Worm (Caenorhabditis elegans) whole organism, L1 larva: ENCODE results near the gene T09A5.14.

Experiments used
- C04F5.9 ChIP-seq: sonication (generic microtip); optimal IDR thresholded peaks from 2 replicates; lab custom pipeline; 2016; ENCODE audit warnings: missing genetic modification characterization, missing compliant biosample characterization
- C16A3.4 ChIP-seq: fragments of 150-350 bp; optimal IDR thresholded peaks from 2 replicates; lab custom pipeline; 2014; ENCODE audit warnings: missing biosample characterization, missing genetic modification characterization
- C34B4.2 ChIP-seq: sonication (generic microtip); optimal IDR thresholded peaks from 2 replicates; lab custom pipeline; 2017; ENCODE audit warnings: mild to moderate bottlenecking, missing genetic modification characterization, missing compliant biosample characterization
- F16B12.6 ChIP-seq: fragments of 150-350 bp; optimal IDR thresholded peaks from 2 replicates; lab custom pipeline; 2014; ENCODE audit warnings: missing biosample characterization, missing genetic modification characterization
- ama-1 ChIP-seq: fragments of 150-350 bp; optimal IDR thresholded peaks from 2 replicates; lab custom pipeline; 2014
- ceh-63 ChIP-seq: fragments of 200-800 bp; sonication (Bioruptor generic); optimal IDR thresholded peaks from 2 replicates; lab custom pipeline; 2018; ENCODE audit warnings: mild to moderate bottlenecking, missing genetic modification characterization, missing compliant biosample characterization
- ceh-8 ChIP-seq: fragments of 200-800 bp; sonication (Bioruptor generic); optimal IDR thresholded peaks from 2 replicates; lab custom pipeline; 2018; ENCODE audit warnings: mild to moderate bottlenecking, missing genetic modification characterization, moderate library complexity, missing compliant biosample characterization
- ceh-82 ChIP-seq, 3 experiments: fragments of 150-350 bp in 1 of 3; sonication (generic microtip) in 2 of 3; optimal IDR thresholded peaks; 2 replicates each; lab custom pipeline; 2014 to 2017; ENCODE audit warnings: missing biosample characterization in 3 of 3, missing genetic modification characterization in 3 of 3
- ceh-88 ChIP-seq: fragments of 200-800 bp; sonication (Bioruptor generic); IDR thresholded peaks from 2 replicates; pipeline ENCODE4 v1.3.6; 2022; ENCODE audit warnings: missing genetic modification characterization, missing compliant biosample characterization
- ceh-90 ChIP-seq: sonication (generic microtip); optimal IDR thresholded peaks from 2 replicates; lab custom pipeline; 2016; ENCODE audit warnings: missing genetic modification characterization, missing compliant biosample characterization
- ces-1 ChIP-seq: fragments of 150-350 bp; optimal IDR thresholded peaks from 2 replicates; lab custom pipeline; 2014; ENCODE audit warnings: missing biosample characterization, missing genetic modification reagents, missing genetic modification characterization
- efl-3 ChIP-seq: fragments of 200-800 bp; sonication (Bioruptor generic); optimal IDR thresholded peaks from 2 replicates; lab custom pipeline; 2018; ENCODE audit warnings: mild to moderate bottlenecking, missing genetic modification characterization, missing compliant biosample characterization
- elt-2 ChIP-seq: sonication (generic microtip); optimal IDR thresholded peaks from 2 replicates; lab custom pipeline; 2016; ENCODE audit warnings: missing genetic modification characterization, mild to moderate bottlenecking, inconsistent platforms, missing compliant biosample characterization, missing genetic modification reagents
- ets-5 ChIP-seq: fragments of 200-800 bp; sonication (Bioruptor generic); IDR thresholded peaks from 2 replicates; pipeline ENCODE4 v1.3.6; 2022; ENCODE audit warnings: missing genetic modification characterization, missing compliant biosample characterization
- fkh-10 ChIP-seq: sonication (generic microtip); optimal IDR thresholded peaks from 2 replicates; lab custom pipeline; 2017; ENCODE audit warnings: missing biosample characterization, missing genetic modification reagents, missing genetic modification characterization
- fkh-8 ChIP-seq: sonication (generic microtip); optimal IDR thresholded peaks from 2 replicates; lab custom pipeline; 2016; ENCODE audit warnings: mild to moderate bottlenecking, missing genetic modification characterization, missing compliant biosample characterization
- fos-1 ChIP-seq: fragments of 150-350 bp; optimal IDR thresholded peaks from 2 replicates; lab custom pipeline; 2014; ENCODE audit warnings: missing biosample characterization, missing genetic modification characterization
- hlh-17 ChIP-seq: fragments of 200-800 bp; sonication (Bioruptor generic); optimal IDR thresholded peaks from 2 replicates; lab custom pipeline; 2018; ENCODE audit warnings: missing genetic modification characterization, mild to moderate bottlenecking, missing compliant biosample characterization, moderate library complexity, borderline replicate concordance
- hlh-4 ChIP-seq: sonication (generic microtip); optimal IDR thresholded peaks from 2 replicates; lab custom pipeline; 2016; ENCODE audit warnings: mild to moderate bottlenecking, missing genetic modification characterization, missing compliant biosample characterization
- hpl-2 ChIP-seq: fragments of 150-350 bp; optimal IDR thresholded peaks from 2 replicates; lab custom pipeline; 2014; ENCODE audit warnings: missing biosample characterization, missing genetic modification reagents, missing genetic modification characterization
- irx-1 ChIP-seq: sonication (generic microtip); optimal IDR thresholded peaks from 2 replicates; lab custom pipeline; 2016; ENCODE audit warnings: missing genetic modification characterization, missing compliant biosample characterization
- isw-1 ChIP-seq: fragments of 200-800 bp; sonication (Bioruptor generic); IDR thresholded peaks from 2 replicates; pipeline ENCODE4 v1.3.6; 2022; ENCODE audit warnings: missing genetic modification characterization, missing compliant biosample characterization
- lin-14 ChIP-seq: fragments of 200-800 bp; sonication (Bioruptor generic); optimal IDR thresholded peaks from 2 replicates; lab custom pipeline; 2018; ENCODE audit warnings: mild to moderate bottlenecking, missing genetic modification characterization, moderate library complexity, missing compliant biosample characterization
- lin-15B ChIP-seq: fragments of 150-350 bp; sonication (generic microtip); optimal IDR thresholded peaks from 3 replicates; lab custom pipeline; 2014; ENCODE audit warnings: missing biosample characterization, missing genetic modification characterization
- lin-35 ChIP-seq, 2 experiments: fragments of 150-350 bp; optimal IDR thresholded peaks; 2 replicates each; lab custom pipeline; 2014; ENCODE audit warnings: missing biosample characterization in 2 of 2, missing genetic modification characterization in 2 of 2, missing genetic modification reagents in 2 of 2
- lir-3 ChIP-seq: sonication (generic microtip); optimal IDR thresholded peaks from 2 replicates; lab custom pipeline; 2016; ENCODE audit warnings: mild to moderate bottlenecking, missing genetic modification characterization, moderate library complexity, missing compliant biosample characterization; ENCODE audit not compliant: poor library complexity
- lsy-2 ChIP-seq, 2 experiments: fragments of 150-350 bp; optimal IDR thresholded peaks; 2 replicates each; lab custom pipeline; 2014; ENCODE audit warnings: missing biosample characterization in 2 of 2, missing genetic modification characterization in 2 of 2
- mef-2 ChIP-seq: fragments of 150-350 bp; optimal IDR thresholded peaks from 2 replicates; lab custom pipeline; 2014; ENCODE audit warnings: missing biosample characterization, missing genetic modification characterization
- mep-1 ChIP-seq: fragments of 150-350 bp; optimal IDR thresholded peaks from 2 replicates; lab custom pipeline; 2014; ENCODE audit warnings: missing biosample characterization, missing genetic modification characterization
- nhr-11 ChIP-seq: fragments of 150-350 bp; optimal IDR thresholded peaks from 2 replicates; lab custom pipeline; 2014; ENCODE audit warnings: missing biosample characterization, missing genetic modification characterization
- nhr-19 ChIP-seq: fragments of 200-800 bp; sonication (Bioruptor generic); conservative IDR thresholded peaks from 2 replicates; pipeline ENCODE4 v1.3.6; 2022; ENCODE audit warnings: missing genetic modification characterization, missing compliant biosample characterization
- nhr-20 ChIP-seq: sonication (generic microtip); optimal IDR thresholded peaks from 2 replicates; lab custom pipeline; 2016; ENCODE audit warnings: mild to moderate bottlenecking, missing genetic modification characterization, missing compliant biosample characterization
- nhr-28 ChIP-seq: fragments of 150-350 bp; optimal IDR thresholded peaks from 2 replicates; lab custom pipeline; 2014; ENCODE audit warnings: missing biosample characterization, missing genetic modification characterization
- nhr-47 ChIP-seq: sonication (generic microtip); optimal IDR thresholded peaks from 2 replicates; lab custom pipeline; 2016; ENCODE audit warnings: mild to moderate bottlenecking, missing genetic modification characterization, moderate library complexity, missing compliant biosample characterization
- nhr-71 ChIP-seq: sonication (generic microtip); optimal IDR thresholded peaks from 2 replicates; lab custom pipeline; 2016; ENCODE audit warnings: mild to moderate bottlenecking, missing genetic modification characterization, moderate library complexity, missing compliant biosample characterization
- nhr-77 ChIP-seq: fragments of 150-350 bp; optimal IDR thresholded peaks from 2 replicates; lab custom pipeline; 2014; ENCODE audit warnings: missing biosample characterization, missing genetic modification characterization
- nhr-84 ChIP-seq: sonication (generic microtip); optimal IDR thresholded peaks from 2 replicates; lab custom pipeline; 2017; ENCODE audit warnings: missing biosample characterization, missing genetic modification characterization
- nhr-85 ChIP-seq: sonication (generic microtip); peaks from one replicate; lab custom pipeline; 2016; ENCODE audit warnings: missing genetic modification characterization, inconsistent platforms, missing compliant biosample characterization
- nhr-90 ChIP-seq: sonication (generic microtip); optimal IDR thresholded peaks from 2 replicates; lab custom pipeline; 2016; ENCODE audit warnings: mild to moderate bottlenecking, missing genetic modification characterization, missing compliant biosample characterization; ENCODE audit not compliant: poor library complexity
- pqm-1 ChIP-seq: sonication (generic microtip); optimal IDR thresholded peaks from 3 replicates; lab custom pipeline; 2017; ENCODE audit warnings: missing biosample characterization, missing genetic modification characterization
- skn-1 ChIP-seq: fragments of 150-350 bp; optimal IDR thresholded peaks from 2 replicates; lab custom pipeline; 2014; ENCODE audit warnings: missing biosample characterization, missing genetic modification characterization
- snpc-4 ChIP-seq: fragments of 150-350 bp; optimal IDR thresholded peaks from 2 replicates; lab custom pipeline; 2014; ENCODE audit warnings: missing biosample characterization, missing genetic modification characterization
- snu-23 ChIP-seq: sonication (generic microtip); optimal IDR thresholded peaks from 2 replicates; lab custom pipeline; 2016; ENCODE audit warnings: missing genetic modification characterization, missing compliant biosample characterization
- sox-4 ChIP-seq: sonication (generic microtip); optimal IDR thresholded peaks from 2 replicates; lab custom pipeline; 2016; ENCODE audit warnings: missing genetic modification characterization, missing compliant biosample characterization
- sup-37 ChIP-seq: fragments of 200-800 bp; sonication (Bioruptor generic); optimal IDR thresholded peaks from 2 replicates; lab custom pipeline; 2018; ENCODE audit warnings: mild to moderate bottlenecking, missing genetic modification characterization, missing compliant biosample characterization
- swsn-7 ChIP-seq: sonication (generic microtip); optimal IDR thresholded peaks from 2 replicates; lab custom pipeline; 2016; ENCODE audit warnings: missing genetic modification characterization, missing compliant biosample characterization
- tbx-2 ChIP-seq: sonication (generic microtip); optimal IDR thresholded peaks from 2 replicates; lab custom pipeline; 2016; ENCODE audit warnings: missing genetic modification characterization, missing compliant biosample characterization
- tlp-1 ChIP-seq: fragments of 150-350 bp; optimal IDR thresholded peaks from 2 replicates; lab custom pipeline; 2014; ENCODE audit warnings: missing biosample characterization, missing genetic modification characterization
- unc-130 ChIP-seq: fragments of 150-350 bp; optimal IDR thresholded peaks from 2 replicates; lab custom pipeline; 2017; ENCODE audit warnings: missing biosample characterization, missing genetic modification characterization, inconsistent platforms
- unc-30 ChIP-seq: sonication (generic microtip); optimal IDR thresholded peaks from 2 replicates; lab custom pipeline; 2017; ENCODE audit warnings: missing biosample characterization, missing genetic modification characterization
- vab-15 ChIP-seq: sonication (generic microtip); optimal IDR thresholded peaks from 2 replicates; lab custom pipeline; 2017; ENCODE audit warnings: missing genotype, mild to moderate bottlenecking, missing genetic modification characterization, missing compliant biosample characterization
- xbp-1 ChIP-seq: sonication (generic microtip); optimal IDR thresholded peaks from 2 replicates; lab custom pipeline; 2016; ENCODE audit warnings: missing genetic modification characterization, missing compliant biosample characterization
- ztf-4 ChIP-seq: fragments of 150-350 bp; optimal IDR thresholded peaks from 2 replicates; lab custom pipeline; 2014; ENCODE audit warnings: missing biosample characterization, missing genetic modification characterization

The T09A5.14 gene

ce11 chrII:7860221-7860928, 28.2 kb downstream of the T09A5.14 start, which contains the start of gene lin-5 (continued):
- no peak for TF ChIP-seq hlh-4 (tag; lab: Kevin White, UChicago)
- TF ChIP-seq snu-23 (GFP tag; lab: Kevin White, UChicago): peak; percentile 51
- TF ChIP-seq C04F5.9 (tag; lab: Kevin White, UChicago): no peak
- TF ChIP-seq lir-3 (tag; lab: Kevin White, UChicago): no peak
- no peak for TF ChIP-seq sox-4 (tag; lab: Kevin White, UChicago)
- no peak for TF ChIP-seq C34B4.2 (tag; lab: Kevin White, UChicago)
- TF ChIP-seq nhr-90 (tag; lab: Kevin White, UChicago): no peak
- TF ChIP-seq F16B12.6 (tag; lab: Kevin White, UChicago): peak; percentile 65
- TF ChIP-seq fos-1 (tag; lab: Kevin White, UChicago): no peak
- TF ChIP-seq ets-5 (GFP tag; lab: Robert Waterston, UW): no peak
- no peak for TF ChIP-seq ces-1 (GFP tag; lab: Kevin White, UChicago)
- TF ChIP-seq hlh-17: no peak
- TF ChIP-seq swsn-7 (tag; lab: Kevin White, UChicago): peak; percentile 50
- TF ChIP-seq fkh-10 (GFP tag; lab: Kevin White, UChicago): no peak
- TF ChIP-seq unc-130: no peak
- no peak for TF ChIP-seq nhr-84 (tag; lab: Kevin White, UChicago)
- TF ChIP-seq ama-1 (lab: Kevin White, UChicago): no peak
- TF ChIP-seq tlp-1 (tag; lab: Kevin White, UChicago): no peak
- TF ChIP-seq sup-37 (GFP tag; lab: Kevin White, UChicago): no peak
- no peak for TF ChIP-seq unc-30
- no peak for TF ChIP-seq nhr-28 (tag; lab: Kevin White, UChicago)
- TF ChIP-seq lsy-2 (tag; optimal IDR thresholded peaks at IDR 0.05; lab: Kevin White, UChicago): peak; percentile 66 to 79
- no peak for TF ChIP-seq snpc-4 (tag; lab: Kevin White, UChicago)
- TF ChIP-seq mep-1 (tag; lab: Kevin White, UChicago): peak; percentile 75
- TF ChIP-seq tbx-2 (tag; lab: Kevin White, UChicago): no peak
- peak in 2 of 3 experiments; percentile 29 to 76 for TF ChIP-seq ceh-82 (tag; optimal IDR thresholded peaks at IDR 0.05; lab: Kevin White, UChicago)
- TF ChIP-seq hpl-2 (GFP tag; lab: Kevin White, UChicago): no peak
- TF ChIP-seq nhr-19 (GFP tag; lab: Robert Waterston, UW): 0 out of 2 replicates have a peak, but pooled peaks have one; percentile 3
- peak; percentile 15 for TF ChIP-seq xbp-1
- no peak for TF ChIP-seq ceh-8 (GFP tag; lab: Kevin White, UChicago)
- TF ChIP-seq pqm-1 (tag; lab: Kevin White, UChicago): no peak
- no peak for TF ChIP-seq skn-1
- no peak for TF ChIP-seq vab-15 (tag; lab: Kevin White, UChicago)
- TF ChIP-seq ceh-88 (GFP tag; lab: Robert Waterston, UW): no peak
- no peak for TF ChIP-seq isw-1
- no peak for TF ChIP-seq efl-3 (GFP tag; lab: Kevin White, UChicago)
- no peak for TF ChIP-seq ceh-63
- TF ChIP-seq nhr-47 (tag; lab: Kevin White, UChicago): peak; percentile 46
- peak; percentile 23 for TF ChIP-seq nhr-20 (tag; lab: Kevin White, UChicago)
- TF ChIP-seq lin-15B (tag; lab: Kevin White, UChicago): peak; percentile 43
- TF ChIP-seq nhr-77 (tag; lab: Kevin White, UChicago): peak; percentile 7
- TF ChIP-seq nhr-71: peak; percentile 58
- peak; percentile 93 to 94 for TF ChIP-seq lin-35 (GFP tag; optimal IDR thresholded peaks at IDR 0.05; lab: Kevin White, UChicago)
- TF ChIP-seq fkh-8 (tag; lab: Kevin White, UChicago): peak; percentile 74
- no peak for TF ChIP-seq irx-1 (tag; lab: Kevin White, UChicago)
- TF ChIP-seq ceh-90 (tag; lab: Kevin White, UChicago): no peak
- peak; percentile 76 for TF ChIP-seq lin-14 (GFP tag; lab: Kevin White, UChicago)
- no peak for TF ChIP-seq C16A3.4 (tag; lab: Kevin White, UChicago)
- TF ChIP-seq ztf-4: no peak
- TF ChIP-seq nhr-11 (tag; lab: Kevin White, UChicago): no peak
- no peak for TF ChIP-seq elt-2 (tag; lab: Kevin White, UChicago)
- TF ChIP-seq nhr-85 (tag; lab: Kevin White, UChicago): no peak
- no peak for TF ChIP-seq mef-2
